Worm (Caenorhabditis elegans) whole organism, mixed stage, embryonic: ENCODE data around the gene Y55F3AM.21.
A peak's percentile ranks its signal among the peaks of the same experiment; 100 is the strongest.

ENCODE experiments used
- M03D4.4 ChIP-seq: sonication (generic microtip); optimal IDR thresholded peaks from 2 replicates; lab custom pipeline; 2017; ENCODE audit warnings: mild to moderate bottlenecking, missing genetic modification characterization, missing compliant biosample characterization
- bed-3 ChIP-seq: fragments of 200-800 bp; sonication (Bioruptor generic); optimal IDR thresholded peaks from 3 replicates; lab custom pipeline; 2018; ENCODE audit warnings: mild to moderate bottlenecking, missing genetic modification characterization, moderate library complexity, missing compliant biosample characterization
- blmp-1 ChIP-seq: fragments of 150-350 bp; optimal IDR thresholded peaks from 2 replicates; lab custom pipeline; 2014; ENCODE audit warnings: missing biosample characterization, missing genetic modification characterization
- ceh-39 ChIP-seq: fragments of 150-350 bp; optimal IDR thresholded peaks from 2 replicates; lab custom pipeline; 2014; ENCODE audit warnings: missing biosample characterization, missing genetic modification characterization
- ceh-43 ChIP-seq: fragments of 200-800 bp; sonication (Bioruptor generic); optimal IDR thresholded peaks from 2 replicates; lab custom pipeline; 2018; ENCODE audit warnings: mild to moderate bottlenecking, missing genetic modification characterization, moderate library complexity, missing compliant biosample characterization
- ces-1 ChIP-seq: fragments of 150-350 bp; optimal IDR thresholded peaks from 2 replicates; lab custom pipeline; 2014; ENCODE audit warnings: missing biosample characterization, missing genetic modification reagents, missing genetic modification characterization
- drap-1 ChIP-seq: fragments of 200-800 bp; sonication (Bioruptor generic); optimal IDR thresholded peaks from 3 replicates; lab custom pipeline; 2018; ENCODE audit warnings: mild to moderate bottlenecking, missing genetic modification characterization, missing compliant biosample characterization
- elt-1 ChIP-seq: sonication (generic microtip); optimal IDR thresholded peaks from 2 replicates; lab custom pipeline; 2017; ENCODE audit warnings: missing genetic modification characterization, mild to moderate bottlenecking, missing compliant biosample characterization, antibody characterized with exemption, moderate library complexity, borderline replicate concordance; ENCODE audit not compliant: insufficient read depth
- elt-3 ChIP-seq: fragments of 150-350 bp; optimal IDR thresholded peaks from 2 replicates; lab custom pipeline; 2014; ENCODE audit warnings: missing biosample characterization, missing genetic modification characterization
- flh-1 ChIP-seq: fragments of 200-800 bp; sonication (Bioruptor generic); optimal IDR thresholded peaks from 2 replicates; lab custom pipeline; 2018; ENCODE audit warnings: mild to moderate bottlenecking, missing genetic modification characterization, moderate library complexity, missing compliant biosample characterization
- hlh-1 ChIP-seq: fragments of 150-350 bp; optimal IDR thresholded peaks from 2 replicates; lab custom pipeline; 2014; ENCODE audit warnings: missing biosample characterization, missing genetic modification reagents, missing genetic modification characterization
- lin-13 ChIP-seq: fragments of 150-350 bp; optimal IDR thresholded peaks from 2 replicates; lab custom pipeline; 2014; ENCODE audit warnings: missing biosample characterization, missing genetic modification characterization
- lin-32 ChIP-seq: fragments of 200-800 bp; sonication (Bioruptor generic); optimal IDR thresholded peaks from 2 replicates; lab custom pipeline; 2018; ENCODE audit warnings: mild to moderate bottlenecking, missing genetic modification characterization, missing compliant biosample characterization
- lsy-2 ChIP-seq: fragments of 150-350 bp; optimal IDR thresholded peaks from 2 replicates; lab custom pipeline; 2014; ENCODE audit warnings: missing biosample characterization, missing genetic modification characterization
- mab-5 ChIP-seq: fragments of 150-350 bp; optimal IDR thresholded peaks from 2 replicates; lab custom pipeline; 2014; ENCODE audit warnings: missing biosample characterization, missing genetic modification characterization
- mep-1 ChIP-seq: fragments of 150-350 bp; optimal IDR thresholded peaks from 2 replicates; lab custom pipeline; 2017; ENCODE audit warnings: missing biosample characterization, missing genetic modification reagents, missing genetic modification characterization, inconsistent platforms
- mls-2 ChIP-seq: sonication (generic microtip); optimal IDR thresholded peaks from 2 replicates; lab custom pipeline; 2016; ENCODE audit warnings: mild to moderate bottlenecking, missing genetic modification characterization, moderate library complexity, missing compliant biosample characterization
- nhr-12 ChIP-seq: fragments of 150-350 bp; optimal IDR thresholded peaks from 2 replicates; lab custom pipeline; 2014; ENCODE audit warnings: missing biosample characterization, missing genetic modification characterization
- nhr-2 ChIP-seq: fragments of 150-350 bp; optimal IDR thresholded peaks from 2 replicates; lab custom pipeline; 2014; ENCODE audit warnings: missing biosample characterization, missing genetic modification characterization
- nhr-237 ChIP-seq: fragments of 150-350 bp; optimal IDR thresholded peaks from 2 replicates; lab custom pipeline; 2014; ENCODE audit warnings: missing biosample characterization, missing genetic modification characterization
- nhr-28 ChIP-seq: fragments of 150-350 bp; optimal IDR thresholded peaks from 2 replicates; lab custom pipeline; 2014; ENCODE audit warnings: missing biosample characterization, missing genetic modification characterization
- nhr-76 ChIP-seq: sonication (generic microtip); optimal IDR thresholded peaks from 2 replicates; lab custom pipeline; 2017; ENCODE audit warnings: missing biosample characterization, missing genetic modification characterization
- pha-4 ChIP-seq: fragments of 150-350 bp; optimal IDR thresholded peaks from 2 replicates; lab custom pipeline; 2018; ENCODE audit warnings: missing biosample characterization, missing genetic modification reagents, missing genetic modification characterization
- sem-2 ChIP-seq: fragments of 200-800 bp; sonication (Bioruptor generic); optimal IDR thresholded peaks from 2 replicates; lab custom pipeline; 2018; ENCODE audit warnings: mild to moderate bottlenecking, missing genetic modification characterization, missing compliant biosample characterization
- sptf-1 ChIP-seq: sonication (generic microtip); optimal IDR thresholded peaks from 2 replicates; lab custom pipeline; 2017; ENCODE audit warnings: mild to moderate bottlenecking, missing genetic modification characterization, moderate library complexity, missing compliant biosample characterization
- tbx-8 ChIP-seq: fragments of 200-800 bp; sonication (Bioruptor generic); optimal IDR thresholded peaks from 2 replicates; lab custom pipeline; 2018; ENCODE audit warnings: mild to moderate bottlenecking, missing genetic modification characterization, moderate library complexity, missing compliant biosample characterization
- unc-120 ChIP-seq: sonication (generic microtip); optimal IDR thresholded peaks from 2 replicates; lab custom pipeline; 2017; ENCODE audit warnings: missing genetic modification characterization, missing compliant biosample characterization; ENCODE audit not compliant: poor library complexity, severe bottlenecking
- unc-39 ChIP-seq: fragments of 150-350 bp; optimal IDR thresholded peaks from 2 replicates; lab custom pipeline; 2014; ENCODE audit warnings: missing biosample characterization, missing genetic modification characterization
- unc-62 ChIP-seq: fragments of 150-350 bp; optimal IDR thresholded peaks from 2 replicates; lab custom pipeline; 2014; ENCODE audit warnings: missing biosample characterization, missing genetic modification reagents, missing genetic modification characterization
- zip-8 ChIP-seq: fragments of 150-350 bp; optimal IDR thresholded peaks from 2 replicates; lab custom pipeline; 2014; ENCODE audit warnings: missing biosample characterization, missing genetic modification characterization
- ztf-11 ChIP-seq: fragments of 150-350 bp; optimal IDR thresholded peaks from 2 replicates; lab custom pipeline; 2014; ENCODE audit warnings: missing biosample characterization, missing genetic modification characterization

The Y55F3AM.21 gene

DNA sequence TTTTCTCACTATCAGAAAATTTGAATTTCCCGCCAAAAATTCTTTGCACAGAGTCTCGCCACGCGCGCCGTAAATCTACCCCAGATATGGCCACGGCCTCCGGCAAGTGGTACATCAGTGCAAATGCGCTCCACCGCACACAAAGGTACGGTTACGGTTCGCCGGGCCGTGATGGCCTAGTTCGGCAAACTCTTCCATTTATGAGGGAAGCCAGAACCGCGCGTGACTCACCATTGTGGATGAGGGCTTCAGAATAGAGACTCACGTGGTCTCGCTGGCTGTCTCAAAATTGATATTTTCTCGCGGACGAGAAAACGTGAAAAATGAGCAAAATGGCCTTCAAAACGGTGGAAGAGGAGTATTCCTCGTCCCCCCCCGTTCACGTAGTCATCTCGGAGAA, 31.7 kb downstream of the Y55F3AM.21 start:
- TF ChIP-seq unc-120 (tag; lab: Kevin White, UChicago) (no peak), ztf-11 (tag; lab: Kevin White, UChicago) (no peak), sem-2 (GFP tag; lab: Kevin White, UChicago) (no peak)

ce11 chrIV:1015430-1015829, 36.1 kb downstream of the Y55F3AM.21 start:
- TF ChIP-seq elt-1 (tag; lab: Kevin White, UChicago) (no peak), elt-3 (no peak), nhr-2 (no peak), M03D4.4 (tag; lab: Kevin White, UChicago) (no peak), unc-62 (GFP tag; lab: Kevin White, UChicago) (no peak), sem-2 (GFP tag; lab: Kevin White, UChicago) (no peak), drap-1 (GFP tag; lab: Kevin White, UChicago) (no peak), nhr-12 (tag; lab: Kevin White, UChicago) (no peak), mab-5 (tag; lab: Kevin White, UChicago) (no peak), unc-39 (no peak), lin-32 (GFP tag; lab: Kevin White, UChicago) (no peak), bed-3 (no peak), sptf-1 (tag; lab: Kevin White, UChicago) (no peak), flh-1 (GFP tag; lab: Kevin White, UChicago) (no peak), mls-2 (tag; lab: Kevin White, UChicago) (no peak), nhr-28 (no peak), zip-8 (tag; lab: Kevin White, UChicago) (no peak)
- TF ChIP-seq, all 35 proteins: peak for 0

- TF ChIP-seq ztf-11 (tag; lab: Kevin White, UChicago) (no peak), elt-1 (tag; lab: Kevin White, UChicago) (no peak), bed-3 (no peak), nhr-237 (tag; lab: Kevin White, UChicago) (no peak), unc-62 (GFP tag; lab: Kevin White, UChicago) (no peak), lsy-2 (tag; lab: Kevin White, UChicago) (no peak), mep-1 (tag; lab: Kevin White, UChicago) (no peak), sem-2 (GFP tag; lab: Kevin White, UChicago) (no peak), zip-8 (tag; lab: Kevin White, UChicago) (no peak), ceh-43 (GFP tag; lab: Kevin White, UChicago) (no peak), unc-120 (tag; lab: Kevin White, UChicago) (no peak), elt-3 (no peak), nhr-76 (tag; lab: Kevin White, UChicago) (no peak), mab-5 (tag; lab: Kevin White, UChicago) (no peak), ceh-39 (no peak), drap-1 (GFP tag; lab: Kevin White, UChicago) (no peak), blmp-1 (no peak)
Measured at ce11 chrIV:1013233-1013798, 38.2 kb downstream of the Y55F3AM.21 start.

DNA sequence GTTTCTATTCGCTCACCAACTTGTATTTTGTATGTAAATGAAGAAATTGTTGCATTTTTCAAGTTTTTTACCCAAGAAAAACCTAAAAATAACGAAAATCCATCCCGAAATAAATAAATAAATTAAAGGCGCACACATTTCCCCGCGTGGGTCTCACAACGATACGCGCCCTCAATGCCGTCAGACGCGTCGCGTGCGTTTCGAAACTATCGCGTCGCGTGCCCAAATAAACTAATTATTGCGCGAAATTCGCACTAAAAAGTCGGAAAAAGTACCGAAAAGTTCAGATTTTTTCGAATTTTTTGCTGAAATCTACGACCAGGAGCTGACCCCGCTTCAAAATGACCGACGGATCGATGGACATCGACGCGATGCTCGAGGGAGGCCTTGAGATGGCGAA, 39.0 kb downstream of the Y55F3AM.21 start, which contains the start of gene rbm-39:
rbm-39 (plus strand) TSS at position 178 of the 400 bp plus-strand sequence.
- TF ChIP-seq hlh-1 (tag; lab: Kevin White, UChicago): peak; percentile 15
- TF ChIP-seq mep-1 (tag; lab: Kevin White, UChicago): peak; percentile 82
- peak; percentile 82 for TF ChIP-seq lsy-2 (tag; lab: Kevin White, UChicago)
- TF ChIP-seq blmp-1: no peak
- TF ChIP-seq lin-13: peak; percentile 80
- peak; percentile 50 for TF ChIP-seq nhr-237 (tag; lab: Kevin White, UChicago)
- TF ChIP-seq lin-32 (GFP tag; lab: Kevin White, UChicago): no peak
- TF ChIP-seq sptf-1 (tag; lab: Kevin White, UChicago): no peak
- peak; percentile 97 for TF ChIP-seq ces-1
- TF ChIP-seq tbx-8 (GFP tag; lab: Kevin White, UChicago): no peak
- TF ChIP-seq ceh-39: peak; percentile 77
- TF ChIP-seq unc-120 (tag; lab: Kevin White, UChicago): peak; percentile 7
- peak; percentile 74 for TF ChIP-seq pha-4 (tag; lab: Kevin White, UChicago)

DNA sequence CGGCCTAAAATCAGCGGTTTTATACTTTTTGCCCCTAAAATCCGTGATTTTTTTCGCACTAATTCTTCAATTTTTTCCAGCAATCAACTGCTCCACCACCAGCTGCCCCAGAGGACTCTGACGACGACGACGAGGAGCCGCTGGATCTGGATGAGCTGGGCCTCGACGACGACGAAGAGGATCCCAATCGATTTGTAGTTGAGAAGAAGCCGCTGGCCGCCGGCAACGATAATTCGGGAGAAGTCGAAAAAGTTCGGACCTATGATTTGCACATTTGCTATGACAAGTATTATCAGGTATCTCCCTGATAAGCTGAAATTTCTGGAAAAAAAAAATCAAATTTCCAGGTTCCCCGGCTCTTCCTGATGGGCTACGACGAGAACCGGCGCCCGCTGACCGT, 39.7 kb downstream of the Y55F3AM.21 start:
- TF ChIP-seq ceh-43 (GFP tag; lab: Kevin White, UChicago): no peak
